Fruit fly (Drosophila melanogaster) whole organism, embryonic: ENCODE results near the gene CG15740.

Source experiments
- CG10209 ChIP-seq: fragments of 200-800 bp; sonication (Bioruptor generic); optimal IDR thresholded peaks from 3 replicates; lab custom pipeline; 2017; ENCODE audit warnings: missing biosample characterization, mild to moderate bottlenecking, missing genetic modification characterization, missing genetic modification reagents
- CG7372 ChIP-seq: fragments of 200-800 bp; sonication (Bioruptor generic); IDR thresholded peaks from 2 replicates; pipeline ENCODE4 v1.3.6; 2022; ENCODE audit warnings: missing biosample characterization, missing genetic modification characterization
- Dll ChIP-seq: fragments of 200-800 bp; sonication (Bioruptor generic); IDR thresholded peaks from 4 replicates; pipeline ENCODE4 v1.3.6; 2022; ENCODE audit warnings: missing biosample characterization, missing genetic modification characterization; ENCODE audit not compliant: partially characterized antibody
- Gug ChIP-seq: fragments of 200-800 bp; sonication (Bioruptor generic); IDR thresholded peaks from 4 replicates; pipeline ENCODE4 v1.3.6; 2022; ENCODE audit warnings: missing biosample characterization, missing genetic modification characterization
- HmgD ChIP-seq: fragments of 200-800 bp; sonication (Bioruptor generic); optimal IDR thresholded peaks from 3 replicates; lab custom pipeline; 2016; ENCODE audit warnings: missing biosample characterization, missing genetic modification characterization
- lola ChIP-seq, 3 experiments: fragments of >200 bp in 2 of 3; fragments of 200-800 bp in 1 of 3; sonication (Bioruptor generic) in 1 of 3; optimal IDR thresholded peaks; 2 replicates each; lab custom pipeline; 2017 to 2019; ENCODE audit warnings: missing biosample characterization in 3 of 3, missing genetic modification characterization in 3 of 3, mild to moderate bottlenecking in 1 of 3, moderate library complexity in 1 of 3
- ro ChIP-seq: fragments of 200-800 bp; sonication (Bioruptor generic); IDR thresholded peaks from 2 replicates; pipeline ENCODE4 v1.3.6; 2022; ENCODE audit warnings: missing biosample characterization, missing genetic modification characterization
- row ChIP-seq: fragments of 200-800 bp; sonication (Bioruptor generic); IDR thresholded peaks from 3 replicates; pipeline ENCODE4 v1.3.6; 2022; ENCODE audit warnings: missing biosample characterization, missing genetic modification characterization
- sd ChIP-seq: fragments of 200-800 bp; sonication (Bioruptor generic); optimal IDR thresholded peaks from 3 replicates; lab custom pipeline; 2018; ENCODE audit warnings: missing biosample characterization, mild to moderate bottlenecking, missing genetic modification characterization, moderate library complexity
- usp ChIP-seq: fragments of >200 bp; optimal IDR thresholded peaks from 2 replicates; lab custom pipeline; 2017; ENCODE audit warnings: missing biosample characterization, missing genetic modification characterization

DNA sequence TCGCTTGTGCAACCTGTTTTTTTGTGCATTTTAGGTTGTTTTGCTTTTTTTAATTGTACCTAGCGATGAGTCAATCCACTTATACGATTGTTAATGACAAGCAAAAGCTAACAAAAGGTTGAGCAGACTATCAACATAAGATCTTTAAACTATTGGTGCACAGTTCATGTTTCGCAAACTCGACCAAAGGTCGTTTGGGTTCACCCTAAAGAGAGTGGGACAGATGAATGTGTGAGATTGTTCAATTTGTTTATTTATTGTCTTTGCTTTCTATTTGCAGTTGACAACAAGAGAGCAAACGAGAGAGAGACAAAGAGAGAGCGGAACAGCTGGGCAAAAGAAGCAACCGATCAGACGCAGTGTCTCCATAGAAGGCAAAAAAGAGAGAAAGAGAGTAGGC lies 22.9 kb downstream of the CG15740 start:
- no peak for TF ChIP-seq CG7372
- no peak for TF ChIP-seq Gug
- TF ChIP-seq HmgD = no peak
- no peak for TF ChIP-seq sd
- TF ChIP-seq ro (GFP tag; lab: Robert Waterston, UW) = no peak
- TF ChIP-seq row = peak; percentile 31; the same call in 1 of the 3 replicates
- TF ChIP-seq usp = no peak
- TF ChIP-seq Dll (GFP tag; lab: Robert Waterston, UW) = no peak
- no peak for TF ChIP-seq lola (GFP tag; optimal IDR thresholded peaks at IDR 0.05; lab: Kevin White, UChicago)
- no peak for TF ChIP-seq CG10209 (GFP tag; lab: Kevin White, UChicago)
